Worm (Caenorhabditis elegans): ENCODE results near the gene T24C4.2.
A peak's percentile ranks its signal among the peaks of the same experiment; 100 is the strongest.

The T24C4.2 gene

DNA sequence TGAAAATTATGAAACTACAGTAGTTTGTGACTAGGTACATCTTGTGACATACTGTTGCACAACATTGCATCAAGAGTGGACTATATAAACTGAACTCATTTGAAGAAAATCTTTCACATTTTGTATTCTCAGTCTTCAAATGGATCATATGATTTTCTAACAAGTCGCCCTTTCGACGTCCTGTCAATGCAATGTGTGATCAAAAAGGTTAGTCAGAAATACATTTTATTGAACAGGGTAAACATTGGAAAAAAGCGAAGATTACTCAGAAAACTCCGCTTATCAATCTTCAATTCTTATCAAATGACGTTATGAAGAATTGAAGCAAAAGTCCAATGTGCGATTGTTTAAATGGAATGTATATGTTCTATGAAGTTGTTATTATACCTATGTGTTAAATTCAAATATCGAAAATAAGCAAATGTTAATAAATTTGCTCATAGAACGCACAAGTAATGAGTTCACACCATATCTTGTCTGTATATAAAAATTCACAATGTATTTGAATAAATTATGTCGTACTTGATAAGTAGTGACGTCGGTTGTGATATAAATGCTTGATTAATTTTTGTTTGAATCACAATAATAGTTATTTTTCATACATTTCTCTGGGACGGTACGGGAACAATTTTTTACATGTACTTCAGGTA lies 36.8 kb downstream of the T24C4.2 start, which contains the start of gene zip-2:
Gene zip-2, plus strand, starts transcription at position 128 of the 650 bp plus-strand sequence.
- peak; percentile 60 for TF ChIP-seq sma-9 (GFP tag; optimal IDR thresholded peaks at IDR 0.05)
- no peak for TF ChIP-seq sma-9 (tag; optimal IDR thresholded peaks at IDR 0.05)
- peak; percentile 4 for TF ChIP-seq lin-13 (GFP tag; optimal IDR thresholded peaks at IDR 0.05)
- TF ChIP-seq gmeb-1 (tag; optimal IDR thresholded peaks at IDR 0.05), result peak; percentile 49
- peak; percentile 16 for TF ChIP-seq nhr-25 (tag; optimal IDR thresholded peaks at IDR 0.05)
- TF ChIP-seq crh-2 (tag; optimal IDR thresholded peaks at IDR 0.05), result peak; percentile 76
- no peak for TF ChIP-seq blmp-1 (tag; optimal IDR thresholded peaks at IDR 0.05; ENCODE audit: insufficient read depth)
- TF ChIP-seq nhr-21 (tag; optimal IDR thresholded peaks at IDR 0.05), result peak; percentile 45
- TF ChIP-seq snpc-4 (tag; optimal IDR thresholded peaks at IDR 0.05), result no peak
- TF ChIP-seq ama-1 (optimal IDR thresholded peaks at IDR 0.05), result peak; percentile 2
- TF ChIP-seq fos-1 (tag; optimal IDR thresholded peaks at IDR 0.05), result peak; percentile 95
- TF ChIP-seq sma-3 (GFP tag; optimal IDR thresholded peaks at IDR 0.05), result peak; percentile 11
- TF ChIP-seq nhr-129 (tag; optimal IDR thresholded peaks at IDR 0.05), result peak; percentile 88
- TF ChIP-seq C34F6.9 (tag; optimal IDR thresholded peaks at IDR 0.05), result peak; percentile 18
- TF ChIP-seq R02D3.7 (tag; optimal IDR thresholded peaks at IDR 0.05), result no peak

DNA sequence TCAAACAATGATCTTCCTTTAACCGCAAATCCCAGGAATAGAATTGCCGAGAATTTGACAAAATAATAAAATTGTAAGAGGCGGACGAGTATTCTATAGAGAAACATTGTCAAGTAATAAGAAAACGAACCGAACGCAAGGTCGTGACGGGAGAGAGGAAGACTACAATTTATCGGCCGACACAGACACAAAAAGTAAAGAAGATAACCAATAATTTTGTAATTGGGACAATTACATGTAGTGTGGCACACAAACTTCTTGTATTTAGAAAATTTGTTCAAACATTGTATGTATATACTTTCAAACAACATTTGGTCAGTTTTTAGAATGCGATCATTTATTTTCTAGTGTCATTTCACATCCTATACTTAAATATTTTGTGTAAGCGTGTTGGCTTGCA lies 37.8 kb downstream of the T24C4.2 start, which contains the start of gene ceeh-1:
Gene ceeh-1, minus strand, starts transcription at position 317 of the 400 bp plus-strand sequence.
- TF ChIP-seq fos-1 (tag; optimal IDR thresholded peaks at IDR 0.05) (peak; percentile 32), ama-1 (optimal IDR thresholded peaks at IDR 0.05) (no peak), lin-39 (tag; optimal IDR thresholded peaks at IDR 0.05) (no peak), gmeb-1 (tag; optimal IDR thresholded peaks at IDR 0.05) (no peak)

DNA sequence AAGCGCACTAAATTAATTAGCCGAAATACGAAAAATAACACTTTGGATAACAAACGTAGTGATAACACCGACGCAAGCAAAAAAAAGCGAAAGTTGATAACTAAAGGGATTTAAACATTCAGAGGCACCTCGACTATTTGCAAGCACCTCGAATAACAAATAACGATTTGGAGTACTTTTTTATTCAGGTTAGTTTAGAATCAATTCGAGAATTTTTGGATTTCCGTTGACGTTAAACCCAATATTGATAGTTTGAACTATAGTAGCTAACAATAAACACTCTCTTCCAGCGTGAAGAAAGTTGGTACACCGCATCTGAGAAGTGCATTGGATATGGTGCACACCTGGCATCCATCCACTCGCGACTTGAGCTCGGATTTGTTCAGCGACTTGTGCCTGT lies 44.5 kb downstream of the T24C4.2 start:
- TF ChIP-seq skn-1 (tag; optimal IDR thresholded peaks at IDR 0.05) (no peak), nhr-11 (tag; optimal IDR thresholded peaks at IDR 0.05) (no peak), F13H6.1 (tag; optimal IDR thresholded peaks at IDR 0.05) (no peak), ztf-4 (tag; optimal IDR thresholded peaks at IDR 0.05) (no peak), ceh-82 (tag; optimal IDR thresholded peaks at IDR 0.05) (no peak), nhr-10 (tag; optimal IDR thresholded peaks at IDR 0.05) (no peak), nhr-6 (tag; optimal IDR thresholded peaks at IDR 0.05) (no peak), unc-55 (GFP tag; optimal IDR thresholded peaks at IDR 0.05) (no peak), ceh-16 (tag; optimal IDR thresholded peaks at IDR 0.05) (no peak), crh-2 (tag; optimal IDR thresholded peaks at IDR 0.05) (no peak)

DNA sequence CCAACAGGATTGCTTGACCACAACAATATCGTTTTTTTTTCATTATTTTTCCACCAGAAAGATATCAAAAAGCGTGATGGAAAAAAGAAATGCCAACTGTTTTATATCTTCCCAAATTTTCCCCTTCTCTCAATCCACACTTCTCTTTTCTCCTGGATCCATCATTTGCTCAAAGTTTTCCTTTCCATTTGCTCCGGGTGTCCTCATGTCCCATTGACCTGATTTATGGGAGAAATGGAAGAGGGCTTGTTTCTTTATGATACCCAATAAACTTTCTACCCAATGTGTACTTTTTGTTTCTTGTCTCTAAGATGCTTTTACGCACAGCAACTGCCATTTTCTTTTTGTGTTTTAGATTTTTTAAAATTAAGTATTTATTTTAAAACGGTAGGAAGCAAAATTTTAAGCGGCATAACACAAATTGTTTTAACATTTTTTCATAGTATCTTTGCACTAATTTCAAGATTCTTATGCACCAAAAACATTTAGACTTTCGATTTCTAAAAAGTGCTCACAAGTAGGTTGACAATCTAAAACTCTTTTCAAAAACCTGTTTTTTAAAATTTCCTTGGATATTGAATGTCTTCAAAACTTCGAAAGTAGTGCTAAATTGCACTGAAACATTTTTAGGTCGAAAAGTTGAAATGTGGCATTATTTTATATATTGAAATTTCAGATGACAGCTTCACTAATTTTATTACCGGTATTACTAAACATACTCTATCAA lies 47.1 kb downstream of the T24C4.2 start, which contains the start of gene clec-149:
Gene clec-149, plus strand, starts transcription at position 677 of the 727 bp plus-strand sequence.
- TF ChIP-seq nhr-129 (tag; optimal IDR thresholded peaks at IDR 0.05), result no peak
- TF ChIP-seq dmd-4 (tag; optimal IDR thresholded peaks at IDR 0.05), result no peak
- TF ChIP-seq F13H6.1 (tag; optimal IDR thresholded peaks at IDR 0.05), result no peak
- no peak for TF ChIP-seq ZK546.5 (tag; optimal IDR thresholded peaks at IDR 0.05)
- TF ChIP-seq nhr-11 (tag; optimal IDR thresholded peaks at IDR 0.05), result no peak
- no peak for TF ChIP-seq ceh-16 (tag; optimal IDR thresholded peaks at IDR 0.05)
- TF ChIP-seq nhr-25 (tag; optimal IDR thresholded peaks at IDR 0.05), result no peak
- TF ChIP-seq sem-4 (tag; optimal IDR thresholded peaks at IDR 0.05), result no peak
- no peak for TF ChIP-seq unc-55 (GFP tag; optimal IDR thresholded peaks at IDR 0.05)
- peak in 1 of 2 experiments; percentile 25 for TF ChIP-seq lsy-2 (tag; optimal IDR thresholded peaks at IDR 0.05)
- TF ChIP-seq mab-5 (tag; optimal IDR thresholded peaks at IDR 0.05), result peak; percentile 33
- no peak for TF ChIP-seq peb-1 (tag; optimal IDR thresholded peaks at IDR 0.05)
- no peak for TF ChIP-seq alr-1 (tag; optimal IDR thresholded peaks at IDR 0.05)
- TF ChIP-seq nhr-21 (tag; optimal IDR thresholded peaks at IDR 0.05), result no peak
- TF ChIP-seq nhr-12 (tag; optimal IDR thresholded peaks at IDR 0.05), result no peak
- TF ChIP-seq nhr-10 (tag; optimal IDR thresholded peaks at IDR 0.05), result no peak
- no peak for TF ChIP-seq crh-2 (tag; optimal IDR thresholded peaks at IDR 0.05)
- no peak for TF ChIP-seq Y55F3AM.14 (GFP tag; optimal IDR thresholded peaks at IDR 0.05)
- TF ChIP-seq sma-9 (GFP tag; optimal IDR thresholded peaks at IDR 0.05), result peak; percentile 13
- no peak for TF ChIP-seq sma-9 (tag; optimal IDR thresholded peaks at IDR 0.05)
- TF ChIP-seq zag-1 (tag; optimal IDR thresholded peaks at IDR 0.05), result no peak
- no peak for TF ChIP-seq ztf-11 (tag; optimal IDR thresholded peaks at IDR 0.05)
- peak; percentile 22 for TF ChIP-seq C34F6.9 (tag; optimal IDR thresholded peaks at IDR 0.05)
- no peak for TF ChIP-seq ztf-1 (GFP tag; conservative IDR thresholded peaks at IDR 0.05)
- no peak for TF ChIP-seq nhr-237 (tag; optimal IDR thresholded peaks at IDR 0.05)
- no peak for TF ChIP-seq skn-1 (tag; optimal IDR thresholded peaks at IDR 0.05)
- TF ChIP-seq blmp-1 (tag; optimal IDR thresholded peaks at IDR 0.05; ENCODE audit: insufficient read depth), result no peak

All from whole organism, L2 larva.